Worm (Caenorhabditis elegans): ENCODE data around the gene DH11.2.

- TF ChIP-seq repo-1 (tag; optimal IDR thresholded peaks at IDR 0.05) (peak; percentile 42), F37B4.10 (GFP tag; IDR thresholded peaks at IDR 0.05) (no peak), F49E8.2 (tag; optimal IDR thresholded peaks at IDR 0.05; ENCODE audit: insufficient read depth) (peak; percentile 31), nfya-1 (tag; optimal IDR thresholded peaks at IDR 0.05; ENCODE audit: borderline replicate concordance, insufficient read depth) (no peak), aptf-2 (GFP tag; conservative IDR thresholded peaks at IDR 0.05) (no peak), madf-6 (GFP tag; IDR thresholded peaks at IDR 0.05) (peak; percentile 49), nhr-27 (tag; optimal IDR thresholded peaks at IDR 0.05) (no peak), snpc-4 (GFP tag; optimal IDR thresholded peaks at IDR 0.05) (no peak), snpc-4 (tag; optimal IDR thresholded peaks at IDR 0.05) (no peak), akir-1 (GFP tag; optimal IDR thresholded peaks at IDR 0.05) (no peak)
Observed at ce11 chrII:8020580-8021044, 8.0 kb downstream of the DH11.2 start.
